Fruit fly (Drosophila melanogaster) whole organism, embryonic: Measurements from ENCODE around the gene CG31459.

Experiments
- BEAF-32 ChIP-seq: fragments of 200-800 bp; sonication (Bioruptor generic); optimal IDR thresholded peaks from 3 replicates; lab custom pipeline; 2017; ENCODE audit warnings: missing biosample characterization, missing genetic modification characterization, mild to moderate bottlenecking, moderate library complexity, missing genetic modification reagents
- Bgb ChIP-seq: fragments of 200-800 bp; sonication (Bioruptor generic); IDR thresholded peaks from 2 replicates; pipeline ENCODE4 v1.3.6; 2022; ENCODE audit warnings: missing biosample characterization, missing genetic modification characterization; ENCODE audit not compliant: partially characterized antibody
- CG11504 ChIP-seq: fragments of 200-800 bp; sonication (Bioruptor generic); optimal IDR thresholded peaks from 3 replicates; lab custom pipeline; 2019; ENCODE audit warnings: missing biosample characterization, mild to moderate bottlenecking, missing genetic modification characterization, moderate library complexity
- CG12236 ChIP-seq: fragments of 200-800 bp; sonication (Bioruptor generic); optimal IDR thresholded peaks from 2 replicates; lab custom pipeline; 2016; ENCODE audit warnings: missing biosample characterization, missing genetic modification characterization
- CG1233 ChIP-seq: fragments of 200-800 bp; sonication (Bioruptor generic); optimal IDR thresholded peaks from 4 replicates; lab custom pipeline; 2018; ENCODE audit warnings: missing biosample characterization, mild to moderate bottlenecking, missing genetic modification characterization
- CG14667 ChIP-seq: fragments of 200-800 bp; sonication (Bioruptor generic); IDR thresholded peaks from 2 replicates; pipeline ENCODE4 v1.3.6; 2022; ENCODE audit warnings: missing biosample characterization, missing genetic modification characterization
- CG15696 ChIP-seq: fragments of 200-800 bp; sonication (Bioruptor generic); optimal IDR thresholded peaks from 2 replicates; lab custom pipeline; 2019; ENCODE audit warnings: missing biosample characterization, mild to moderate bottlenecking, missing genetic modification characterization, moderate library complexity
- CG16813 ChIP-seq: fragments of 200-800 bp; sonication (Bioruptor generic); IDR thresholded peaks from 3 replicates; pipeline ENCODE4 v1.3.6; 2022; ENCODE audit warnings: missing biosample characterization, missing genetic modification characterization; ENCODE audit not compliant: partially characterized antibody
- CG17186 ChIP-seq: fragments of 200-800 bp; sonication (Bioruptor generic); optimal IDR thresholded peaks from 3 replicates; lab custom pipeline; 2017; ENCODE audit warnings: missing biosample characterization, missing genetic modification reagents, missing genetic modification characterization
- CG17385 ChIP-seq: fragments of 200-800 bp; sonication (Bioruptor generic); optimal IDR thresholded peaks from 3 replicates; lab custom pipeline; 2018; ENCODE audit warnings: missing biosample characterization, mild to moderate bottlenecking, missing genetic modification characterization
- CG2129 ChIP-seq: fragments of 200-800 bp; sonication (Bioruptor generic); IDR thresholded peaks from 2 replicates; pipeline ENCODE4 v1.3.6; 2022; ENCODE audit warnings: missing biosample characterization, missing genetic modification characterization; ENCODE audit not compliant: partially characterized antibody
- CG30403 ChIP-seq: fragments of 200-800 bp; sonication (Bioruptor generic); optimal IDR thresholded peaks from 3 replicates; lab custom pipeline; 2016; ENCODE audit warnings: missing biosample characterization, missing genetic modification characterization
- CG3065 ChIP-seq: fragments of 200-800 bp; sonication (Bioruptor generic); optimal IDR thresholded peaks from 2 replicates; lab custom pipeline; 2016; ENCODE audit warnings: missing biosample characterization, missing genetic modification characterization
- CG34376 ChIP-seq: fragments of 200-800 bp; sonication (Bioruptor generic); optimal IDR thresholded peaks from 2 replicates; lab custom pipeline; 2018; ENCODE audit warnings: missing biosample characterization, mild to moderate bottlenecking, missing genetic modification characterization
- CG3995 ChIP-seq: fragments of 200-800 bp; sonication (Bioruptor generic); optimal IDR thresholded peaks from 3 replicates; lab custom pipeline; 2016; ENCODE audit warnings: missing biosample characterization, missing genetic modification characterization
- CG4730 ChIP-seq: fragments of 200-800 bp; sonication (Bioruptor generic); IDR thresholded peaks from 2 replicates; pipeline ENCODE4 v1.3.6; 2022; ENCODE audit warnings: missing biosample characterization, missing genetic modification characterization
- CG4820 ChIP-seq: fragments of 200-800 bp; sonication (Bioruptor generic); optimal IDR thresholded peaks from 3 replicates; lab custom pipeline; 2016; ENCODE audit warnings: missing biosample characterization, missing genetic modification characterization
- CG6765 ChIP-seq: fragments of 200-800 bp; sonication (Bioruptor generic); optimal IDR thresholded peaks from 3 replicates; lab custom pipeline; 2017; ENCODE audit warnings: missing biosample characterization, mild to moderate bottlenecking, missing genetic modification characterization
- CG6813 ChIP-seq: fragments of 200-800 bp; sonication (Bioruptor generic); optimal IDR thresholded peaks from 2 replicates; lab custom pipeline; 2017; ENCODE audit warnings: missing biosample characterization, missing genetic modification characterization, mild to moderate bottlenecking, moderate library complexity, missing genetic modification reagents
- CG6854 ChIP-seq: fragments of 200-800 bp; sonication (Bioruptor generic); optimal IDR thresholded peaks from 3 replicates; lab custom pipeline; 2017; ENCODE audit warnings: missing biosample characterization, mild to moderate bottlenecking, missing genetic modification characterization
- CG7928 ChIP-seq: fragments of 200-800 bp; sonication (Bioruptor generic); optimal IDR thresholded peaks from 2 replicates; lab custom pipeline; 2017; ENCODE audit warnings: missing biosample characterization, mild to moderate bottlenecking, missing genetic modification characterization
- CG8089 ChIP-seq: fragments of 200-800 bp; sonication (Bioruptor generic); optimal IDR thresholded peaks from 3 replicates; lab custom pipeline; 2016; ENCODE audit warnings: missing biosample characterization, missing genetic modification characterization
- CG8765 ChIP-seq: fragments of 200-800 bp; sonication (Bioruptor generic); IDR thresholded peaks from 2 replicates; pipeline ENCODE4 v1.3.6; 2022; ENCODE audit warnings: missing biosample characterization, missing genetic modification characterization
- Dref ChIP-seq: fragments of 200-800 bp; sonication (Bioruptor generic); IDR thresholded peaks from 2 replicates; pipeline ENCODE4 v1.3.6; 2022; ENCODE audit warnings: missing biosample characterization, missing genetic modification characterization
- Ets97D ChIP-seq: fragments of 200-800 bp; sonication (Bioruptor generic); optimal IDR thresholded peaks from 3 replicates; lab custom pipeline; 2016; ENCODE audit warnings: missing biosample characterization, missing genetic modification characterization
- Hmx ChIP-seq: fragments of 200-800 bp; sonication (Bioruptor generic); optimal IDR thresholded peaks from 2 replicates; lab custom pipeline; 2016; ENCODE audit warnings: missing biosample characterization, missing genetic modification characterization
- Meics ChIP-seq: fragments of 200-800 bp; sonication (Bioruptor generic); optimal IDR thresholded peaks from 2 replicates; lab custom pipeline; 2017; ENCODE audit warnings: missing biosample characterization, mild to moderate bottlenecking, missing genetic modification characterization
- Myb ChIP-seq: fragments of 200-800 bp; sonication (Bioruptor generic); optimal IDR thresholded peaks from 2 replicates; lab custom pipeline; 2016; ENCODE audit warnings: missing biosample characterization, missing genetic modification characterization
- PHDP ChIP-seq: fragments of 200-800 bp; sonication (Bioruptor generic); optimal IDR thresholded peaks from 3 replicates; lab custom pipeline; 2018; ENCODE audit warnings: missing biosample characterization, mild to moderate bottlenecking, missing genetic modification characterization, moderate library complexity
- Ptx1 ChIP-seq: fragments of 200-800 bp; sonication (Bioruptor generic); IDR thresholded peaks from 2 replicates; pipeline ENCODE4 v1.3.6; 2022; ENCODE audit warnings: missing biosample characterization, missing genetic modification characterization
- Scr ChIP-seq: fragments of 200-800 bp; sonication (Bioruptor generic); IDR thresholded peaks from 2 replicates; pipeline ENCODE4 v1.3.6; 2022; ENCODE audit warnings: missing biosample characterization, missing genetic modification characterization; ENCODE audit not compliant: partially characterized antibody
- YL-1 ChIP-seq: fragments of 200-800 bp; sonication (Bioruptor generic); optimal IDR thresholded peaks from 3 replicates; lab custom pipeline; 2017; ENCODE audit warnings: missing biosample characterization, mild to moderate bottlenecking, missing genetic modification characterization
- bcd ChIP-seq: fragments of 200-800 bp; sonication (Bioruptor generic); optimal IDR thresholded peaks from 2 replicates; lab custom pipeline; 2017; ENCODE audit warnings: missing biosample characterization, mild to moderate bottlenecking, missing genetic modification characterization
- bigmax ChIP-seq: fragments of 200-800 bp; sonication (Bioruptor generic); optimal IDR thresholded peaks from 2 replicates; lab custom pipeline; 2018; ENCODE audit warnings: missing biosample characterization, mild to moderate bottlenecking, missing genetic modification characterization
- bowl ChIP-seq: fragments of 200-800 bp; sonication (Bioruptor generic); IDR thresholded peaks from 2 replicates; pipeline ENCODE4 v1.3.6; 2022; ENCODE audit warnings: missing biosample characterization, missing genetic modification characterization
- btn ChIP-seq: fragments of 200-800 bp; sonication (Bioruptor generic); optimal IDR thresholded peaks from 2 replicates; lab custom pipeline; 2016; ENCODE audit warnings: missing biosample characterization, missing genetic modification characterization
- chm ChIP-seq: fragments of 200-800 bp; sonication (Bioruptor generic); IDR thresholded peaks from 2 replicates; pipeline ENCODE4 v1.3.6; 2022; ENCODE audit warnings: missing biosample characterization, missing genetic modification characterization
- crc ChIP-seq: fragments of 200-800 bp; sonication (Bioruptor generic); optimal IDR thresholded peaks from 2 replicates; lab custom pipeline; 2016; ENCODE audit warnings: missing biosample characterization, missing genetic modification characterization
- dmrt99B ChIP-seq: fragments of 200-800 bp; sonication (Bioruptor generic); optimal IDR thresholded peaks from 2 replicates; lab custom pipeline; 2018; ENCODE audit warnings: missing biosample characterization, mild to moderate bottlenecking, missing genetic modification characterization, moderate library complexity
- h ChIP-seq: fragments of >200 bp; optimal IDR thresholded peaks from 2 replicates; lab custom pipeline; 2017
- hkb ChIP-seq, 2 experiments: fragments of 200-800 bp in 1 of 2; fragments of >200 bp in 1 of 2; sonication (Bioruptor generic) in 1 of 2; IDR thresholded peaks in 1 of 2; optimal IDR thresholded peaks in 1 of 2; 2 replicates each; pipeline versions ENCODE4 v1.3.6 to Lab custom; 2017 to 2022; ENCODE audit warnings: missing biosample characterization in 1 of 2, missing genetic modification characterization in 1 of 2
- ind ChIP-seq: fragments of 200-800 bp; sonication (Bioruptor generic); optimal IDR thresholded peaks from 3 replicates; lab custom pipeline; 2016; ENCODE audit warnings: missing biosample characterization, missing genetic modification characterization
- nom ChIP-seq: fragments of 200-800 bp; sonication (Bioruptor generic); optimal IDR thresholded peaks from 2 replicates; lab custom pipeline; 2017; ENCODE audit warnings: missing biosample characterization, missing genetic modification characterization, mild to moderate bottlenecking, moderate library complexity, missing genetic modification reagents
- oc ChIP-seq: fragments of 200-800 bp; sonication (Bioruptor generic); optimal IDR thresholded peaks from 2 replicates; lab custom pipeline; 2018; ENCODE audit warnings: missing biosample characterization, mild to moderate bottlenecking, missing genetic modification characterization, moderate library complexity
- psq ChIP-seq: fragments of 200-800 bp; sonication (Bioruptor generic); optimal IDR thresholded peaks from 2 replicates; lab custom pipeline; 2017; ENCODE audit warnings: missing biosample characterization, missing genetic modification characterization
- ranshi ChIP-seq: fragments of 200-800 bp; sonication (Bioruptor generic); IDR thresholded peaks from 2 replicates; pipeline ENCODE4 v1.3.6; 2022; ENCODE audit warnings: missing biosample characterization, missing genetic modification characterization
- salm ChIP-seq: fragments of 200-800 bp; sonication (Bioruptor generic); optimal IDR thresholded peaks from 2 replicates; lab custom pipeline; 2018; ENCODE audit warnings: missing biosample characterization, mild to moderate bottlenecking, missing genetic modification characterization
- shn ChIP-seq: fragments of 200-800 bp; sonication (Bioruptor generic); optimal IDR thresholded peaks from 3 replicates; lab custom pipeline; 2016; ENCODE audit warnings: missing biosample characterization, missing genetic modification characterization

CG31459 gene

dm6 chr3R:19860996-19861719 lies 20.5 kb downstream of the CG31459 start, which contains the start of the genes Ire1 and Mrm2 (continued):
- TF ChIP-seq CG6813 (GFP tag; lab: Kevin White, UChicago), result no peak
- peak; percentile 53 for TF ChIP-seq psq
- peak; percentile 62 for TF ChIP-seq btn (GFP tag; lab: Kevin White, UChicago)
- peak; percentile 3 for TF ChIP-seq Hmx (GFP tag; lab: Kevin White, UChicago)
- peak; percentile 69 for TF ChIP-seq CG34376 (GFP tag; lab: Kevin White, UChicago)
- TF ChIP-seq YL-1 (GFP tag; lab: Kevin White, UChicago), result peak; percentile 76
- TF ChIP-seq crc (GFP tag; lab: Kevin White, UChicago), result peak; percentile 67
- peak; percentile 43 for TF ChIP-seq CG17385
- peak; percentile 24; the same call in 1 of the 2 replicates for TF ChIP-seq CG2129 (GFP tag; lab: Robert Waterston, UW)
- TF ChIP-seq bowl, result 0 out of 2 replicates have a peak, but pooled peaks have one; percentile 42
- TF ChIP-seq salm (tag; lab: Kevin White, UChicago), result peak; percentile 21
- no peak for TF ChIP-seq bigmax (GFP tag; lab: Kevin White, UChicago)
- TF ChIP-seq Meics (GFP tag; lab: Kevin White, UChicago), result peak; percentile 68
- peak; percentile 54 for TF ChIP-seq nom (GFP tag; lab: Kevin White, UChicago)
- peak; percentile 61 for TF ChIP-seq CG8089 (GFP tag; lab: Kevin White, UChicago)
- peak; percentile 57; the same call in 1 of the 2 replicates for TF ChIP-seq chm (GFP tag; lab: Robert Waterston, UW)
- TF ChIP-seq CG30403 (GFP tag; lab: Kevin White, UChicago), result peak; percentile 89
- TF ChIP-seq CG15696, result peak; percentile 79
- peak; percentile 80 for TF ChIP-seq bcd
- peak; percentile 46 for TF ChIP-seq CG3065 (GFP tag; lab: Kevin White, UChicago)
- TF ChIP-seq oc (tag; lab: Kevin White, UChicago), result no peak
- peak; percentile 91 for TF ChIP-seq hkb (optimal IDR thresholded peaks at IDR 0.05; lab: Kevin White, UChicago)
- TF ChIP-seq hkb (GFP tag; IDR thresholded peaks at IDR 0.05; lab: Robert Waterston, UW), result no peak
- TF ChIP-seq CG3995, result peak; percentile 48
- TF ChIP-seq CG11504 (tag; lab: Kevin White, UChicago), result peak; percentile 79
- TF ChIP-seq CG16813 (GFP tag; lab: Robert Waterston, UW), result peak; percentile 72
- peak; percentile 83 for TF ChIP-seq CG4820 (GFP tag; lab: Kevin White, UChicago)
- TF ChIP-seq CG14667, result peak; percentile 68
- TF ChIP-seq CG8765 (GFP tag; lab: Robert Waterston, UW), result peak; percentile 76
- TF ChIP-seq CG4730 (GFP tag; lab: Robert Waterston, UW), result peak; percentile 60
- peak; percentile 77; the same call in 1 of the 2 replicates for TF ChIP-seq ranshi (GFP tag; lab: Robert Waterston, UW)
- peak; percentile 71 for TF ChIP-seq CG12236 (GFP tag; lab: Kevin White, UChicago)
- TF ChIP-seq CG1233, result peak; percentile 35
- peak; percentile 89 for TF ChIP-seq BEAF-32 (GFP tag; lab: Kevin White, UChicago)
- TF ChIP-seq Myb (GFP tag; lab: Kevin White, UChicago), result peak; percentile 84
- no peak for TF ChIP-seq CG6854 (GFP tag; lab: Kevin White, UChicago)
- peak; percentile 91 for TF ChIP-seq Ets97D
- peak; percentile 61 for TF ChIP-seq Bgb (GFP tag; lab: Robert Waterston, UW)
- peak; percentile 73 for TF ChIP-seq Dref (GFP tag; lab: Robert Waterston, UW)
- no peak for TF ChIP-seq CG6765 (GFP tag; lab: Kevin White, UChicago)
- peak; percentile 79 for TF ChIP-seq Scr (GFP tag; lab: Robert Waterston, UW)
- TF ChIP-seq ind (GFP tag; lab: Kevin White, UChicago), result peak; percentile 83
- TF ChIP-seq h (lab: Kevin White, UChicago), result no peak
- peak; percentile 74 for TF ChIP-seq PHDP (tag; lab: Kevin White, UChicago)
- TF ChIP-seq shn (GFP tag; lab: Kevin White, UChicago), result peak; percentile 95
- peak; percentile 71 for TF ChIP-seq dmrt99B (tag; lab: Kevin White, UChicago)
- TF ChIP-seq CG17186 (GFP tag; lab: Kevin White, UChicago), result peak; percentile 88
- peak; percentile 41 for TF ChIP-seq CG7928 (GFP tag; lab: Kevin White, UChicago)
- TF ChIP-seq Ptx1 (GFP tag; lab: Robert Waterston, UW), result peak; percentile 89
